Fruit fly (Drosophila melanogaster) whole organism, pupa: Measurements from ENCODE around the gene CaMKII.

ENCODE experiments used
- CG10348 ChIP-seq: fragments of 200-800 bp; sonication (Bioruptor generic); IDR thresholded peaks from 2 replicates; pipeline ENCODE4 v1.3.6; 2022; ENCODE audit warnings: missing biosample characterization, missing genetic modification characterization
- CG13204 ChIP-seq: fragments of 200-800 bp; sonication (Bioruptor generic); optimal IDR thresholded peaks from 2 replicates; lab custom pipeline; 2018; ENCODE audit warnings: missing biosample characterization, mild to moderate bottlenecking, missing genetic modification characterization, moderate library complexity
- CG14655 ChIP-seq: fragments of 200-800 bp; sonication (Bioruptor generic); optimal IDR thresholded peaks from 3 replicates; lab custom pipeline; 2017; ENCODE audit warnings: mild to moderate bottlenecking, missing biosample characterization, missing genetic modification reagents, missing genetic modification characterization
- CG34367 ChIP-seq: fragments of 200-800 bp; sonication (Bioruptor generic); optimal IDR thresholded peaks from 2 replicates; lab custom pipeline; 2018; ENCODE audit warnings: missing biosample characterization, mild to moderate bottlenecking, missing genetic modification characterization
- CG8159 ChIP-seq: fragments of 200-800 bp; sonication (Bioruptor generic); optimal IDR thresholded peaks from 3 replicates; lab custom pipeline; 2018; ENCODE audit warnings: missing biosample characterization, mild to moderate bottlenecking, missing genetic modification characterization, moderate library complexity
- CG8301 ChIP-seq: fragments of 200-800 bp; sonication (Bioruptor generic); optimal IDR thresholded peaks from 2 replicates; lab custom pipeline; 2018; ENCODE audit warnings: missing biosample characterization, mild to moderate bottlenecking, missing genetic modification characterization
- EcR ChIP-seq: fragments of 200-800 bp; sonication (Bioruptor generic); optimal IDR thresholded peaks from 3 replicates; lab custom pipeline; 2019; ENCODE audit warnings: missing biosample characterization, missing genetic modification characterization, mild to moderate bottlenecking, moderate library complexity, missing genetic modification reagents
- Ets98B ChIP-seq: fragments of 200-800 bp; sonication (Bioruptor generic); IDR thresholded peaks from 2 replicates; pipeline ENCODE4 v1.3.6; 2022; ENCODE audit warnings: missing biosample characterization, missing genetic modification characterization
- Pif1A ChIP-seq: fragments of 200-800 bp; sonication (Bioruptor generic); optimal IDR thresholded peaks from 3 replicates; lab custom pipeline; 2016; ENCODE audit warnings: missing biosample characterization, missing genetic modification characterization
- fd96Ca ChIP-seq: fragments of 200-800 bp; sonication (Bioruptor generic); IDR thresholded peaks from 3 replicates; pipeline ENCODE4 v1.3.6; 2022; ENCODE audit warnings: missing biosample characterization, missing genetic modification characterization

- no peak for TF ChIP-seq EcR (GFP tag; lab: Kevin White, UChicago)
- no peak for TF ChIP-seq Ets98B (GFP tag; lab: Robert Waterston, UW)
- TF ChIP-seq CG10348 (GFP tag; lab: Robert Waterston, UW): no peak
- TF ChIP-seq CG14655: no peak
- no peak for TF ChIP-seq CG13204
- TF ChIP-seq CG8301 (tag; lab: Kevin White, UChicago): no peak
- TF ChIP-seq Pif1A: no peak
- no peak for TF ChIP-seq CG8159 (tag; lab: Kevin White, UChicago)
- no peak for TF ChIP-seq CG34367 (tag; lab: Kevin White, UChicago)
- no peak for TF ChIP-seq fd96Ca (GFP tag; lab: Robert Waterston, UW)
Observed at dm6 chr4:1084326-1085062, 31.0 kb upstream of the CaMKII start, which contains the start of gene Actbeta.
